Fruit fly (Drosophila melanogaster) whole organism, embryonic: ENCODE data around the gene CG1840.
A peak's percentile ranks its signal among the peaks of the same experiment; 100 is the strongest.

Source experiments
- Abd-B ChIP-seq: fragments of 200-800 bp; sonication (Bioruptor generic); optimal IDR thresholded peaks from 2 replicates; lab custom pipeline; 2018; ENCODE audit warnings: missing biosample characterization, mild to moderate bottlenecking, missing genetic modification characterization, moderate library complexity
- Atf6 ChIP-seq: fragments of 200-800 bp; sonication (Bioruptor generic); IDR thresholded peaks from 2 replicates; pipeline ENCODE4 v1.3.6; 2022; ENCODE audit warnings: missing biosample characterization, missing genetic modification characterization
- Bdp1 ChIP-seq: fragments of 200-800 bp; sonication (Bioruptor generic); optimal IDR thresholded peaks from 3 replicates; lab custom pipeline; 2016; ENCODE audit warnings: missing biosample characterization, missing genetic modification characterization
- CG10366 ChIP-seq: fragments of 200-800 bp; sonication (Bioruptor generic); IDR thresholded peaks from 2 replicates; pipeline ENCODE4 v1.3.6; 2022; ENCODE audit warnings: missing biosample characterization, missing genetic modification characterization
- CG10979 ChIP-seq: fragments of 200-800 bp; sonication (Bioruptor generic); optimal IDR thresholded peaks from 2 replicates; lab custom pipeline; 2018; ENCODE audit warnings: missing biosample characterization, mild to moderate bottlenecking, missing genetic modification characterization, moderate library complexity
- CG11695 ChIP-seq: fragments of 200-800 bp; sonication (Bioruptor generic); IDR thresholded peaks from 3 replicates; pipeline ENCODE4 v1.3.6; 2022; ENCODE audit warnings: missing biosample characterization, missing genetic modification characterization
- CG11723 ChIP-seq: fragments of 200-800 bp; sonication (Bioruptor generic); optimal IDR thresholded peaks from 2 replicates; lab custom pipeline; 2017; ENCODE audit warnings: missing biosample characterization, mild to moderate bottlenecking, missing genetic modification characterization
- CG12744 ChIP-seq: fragments of 200-800 bp; sonication (Bioruptor generic); optimal IDR thresholded peaks from 2 replicates; lab custom pipeline; 2016; ENCODE audit warnings: missing biosample characterization, missing genetic modification characterization
- CG13296 ChIP-seq: fragments of 200-800 bp; sonication (Bioruptor generic); optimal IDR thresholded peaks from 3 replicates; lab custom pipeline; 2018; ENCODE audit warnings: missing biosample characterization, mild to moderate bottlenecking, missing genetic modification characterization
- CG13424 ChIP-seq: fragments of 200-800 bp; sonication (Bioruptor generic); optimal IDR thresholded peaks from 2 replicates; lab custom pipeline; 2019; ENCODE audit warnings: missing biosample characterization, mild to moderate bottlenecking, missing genetic modification characterization, moderate library complexity
- CG14860 ChIP-seq: fragments of 200-800 bp; sonication (Bioruptor generic); IDR thresholded peaks from 3 replicates; pipeline ENCODE4 v1.3.6; 2022; ENCODE audit warnings: missing biosample characterization, missing genetic modification characterization; ENCODE audit not compliant: partially characterized antibody
- CG15269 ChIP-seq: fragments of 200-800 bp; sonication (Bioruptor generic); optimal IDR thresholded peaks from 2 replicates; lab custom pipeline; 2018; ENCODE audit warnings: missing biosample characterization, mild to moderate bottlenecking, missing genetic modification characterization, moderate library complexity
- CG1529 ChIP-seq: fragments of 200-800 bp; sonication (Bioruptor generic); optimal IDR thresholded peaks from 3 replicates; lab custom pipeline; 2018; ENCODE audit warnings: missing biosample characterization, missing genetic modification characterization
- CG2120 ChIP-seq: fragments of 200-800 bp; sonication (Bioruptor generic); optimal IDR thresholded peaks from 3 replicates; lab custom pipeline; 2016; ENCODE audit warnings: missing biosample characterization, missing genetic modification characterization
- CG2202 ChIP-seq: fragments of 200-800 bp; sonication (Bioruptor generic); optimal IDR thresholded peaks from 2 replicates; lab custom pipeline; 2018; ENCODE audit warnings: missing biosample characterization, mild to moderate bottlenecking, missing genetic modification characterization
- CG2889 ChIP-seq: fragments of 200-800 bp; sonication (Bioruptor generic); IDR thresholded peaks from 3 replicates; pipeline ENCODE4 v1.3.6; 2022; ENCODE audit warnings: missing biosample characterization, missing genetic modification characterization
- CG30403 ChIP-seq: fragments of 200-800 bp; sonication (Bioruptor generic); optimal IDR thresholded peaks from 3 replicates; lab custom pipeline; 2016; ENCODE audit warnings: missing biosample characterization, missing genetic modification characterization
- CG32772 ChIP-seq: fragments of 200-800 bp; sonication (Bioruptor generic); IDR thresholded peaks from 2 replicates; pipeline ENCODE4 v1.3.6; 2022; ENCODE audit warnings: missing biosample characterization, missing genetic modification characterization
- CG33557 ChIP-seq: fragments of 200-800 bp; sonication (Bioruptor generic); optimal IDR thresholded peaks from 2 replicates; lab custom pipeline; 2019; ENCODE audit warnings: missing biosample characterization, mild to moderate bottlenecking, missing genetic modification characterization, moderate library complexity
- CG4424 ChIP-seq: fragments of 200-800 bp; sonication (Bioruptor generic); optimal IDR thresholded peaks from 3 replicates; lab custom pipeline; 2016; ENCODE audit warnings: missing biosample characterization, missing genetic modification characterization
- CG6654 ChIP-seq: fragments of 200-800 bp; sonication (Bioruptor generic); optimal IDR thresholded peaks from 2 replicates; lab custom pipeline; 2017; ENCODE audit warnings: missing biosample characterization, mild to moderate bottlenecking, missing genetic modification characterization
- CG9215 ChIP-seq: fragments of 200-800 bp; sonication (Bioruptor generic); IDR thresholded peaks from 2 replicates; pipeline ENCODE4 v1.3.6; 2022; ENCODE audit warnings: missing biosample characterization, missing genetic modification characterization
- CrebB ChIP-seq: fragments of 200-800 bp; sonication (Bioruptor generic); optimal IDR thresholded peaks from 3 replicates; lab custom pipeline; 2018; ENCODE audit warnings: missing biosample characterization, mild to moderate bottlenecking, missing genetic modification characterization
- E2f2 ChIP-seq: fragments of 200-800 bp; sonication (Bioruptor generic); IDR thresholded peaks from 2 replicates; pipeline ENCODE4 v1.3.6; 2022; ENCODE audit warnings: missing biosample characterization, missing genetic modification characterization
- Fer1 ChIP-seq: fragments of 200-800 bp; sonication (Bioruptor generic); optimal IDR thresholded peaks from 2 replicates; lab custom pipeline; 2017; ENCODE audit warnings: missing biosample characterization, mild to moderate bottlenecking, missing genetic modification characterization
- Hey ChIP-seq: fragments of 200-800 bp; sonication (Bioruptor generic); optimal IDR thresholded peaks from 3 replicates; lab custom pipeline; 2018; ENCODE audit warnings: missing biosample characterization, mild to moderate bottlenecking, missing genetic modification characterization
- Hr3 ChIP-seq: fragments of 200-800 bp; sonication (Bioruptor generic); optimal IDR thresholded peaks from 3 replicates; lab custom pipeline; 2016; ENCODE audit warnings: missing biosample characterization, missing genetic modification characterization
- PHDP ChIP-seq: fragments of 200-800 bp; sonication (Bioruptor generic); optimal IDR thresholded peaks from 3 replicates; lab custom pipeline; 2018; ENCODE audit warnings: missing biosample characterization, mild to moderate bottlenecking, missing genetic modification characterization, moderate library complexity
- Rx ChIP-seq: fragments of 200-800 bp; sonication (Bioruptor generic); IDR thresholded peaks from 2 replicates; pipeline ENCODE4 v1.3.6; 2022; ENCODE audit warnings: missing biosample characterization, missing genetic modification characterization
- Taf1 ChIP-seq: fragments of 200-800 bp; sonication (Bioruptor generic); IDR thresholded peaks from 2 replicates; pipeline ENCODE4 v1.3.6; 2022; ENCODE audit warnings: missing biosample characterization, missing genetic modification characterization
- Tbp ChIP-seq: fragments of >200 bp; optimal IDR thresholded peaks from 2 replicates; lab custom pipeline; 2018; ENCODE audit warnings: missing biosample characterization, missing genetic modification characterization
- ash1 ChIP-seq: fragments of 200-800 bp; sonication (Bioruptor generic); optimal IDR thresholded peaks from 2 replicates; lab custom pipeline; 2018; ENCODE audit warnings: missing biosample characterization, mild to moderate bottlenecking, missing genetic modification characterization
- bowl ChIP-seq: fragments of 200-800 bp; sonication (Bioruptor generic); IDR thresholded peaks from 2 replicates; pipeline ENCODE4 v1.3.6; 2022; ENCODE audit warnings: missing biosample characterization, missing genetic modification characterization
- cad ChIP-seq: fragments of >200 bp; optimal IDR thresholded peaks from 2 replicates; lab custom pipeline; 2017; ENCODE audit warnings: missing biosample characterization, missing genetic modification characterization
- crp ChIP-seq, 2 experiments: fragments of 200-800 bp; sonication (Bioruptor generic); optimal IDR thresholded peaks; 2 replicates in 1 of 2; 3 replicates in 1 of 2; lab custom pipeline; 2017; ENCODE audit warnings: missing biosample characterization in 2 of 2, missing genetic modification characterization in 2 of 2, mild to moderate bottlenecking in 1 of 2, moderate library complexity in 1 of 2
- eve ChIP-seq, 2 experiments: fragments of >200 bp; optimal IDR thresholded peaks; 2 replicates each; lab custom pipeline; 2017; ENCODE audit warnings: missing biosample characterization in 2 of 2, missing genetic modification characterization in 2 of 2
- hkb ChIP-seq, 2 experiments: fragments of 200-800 bp in 1 of 2; fragments of >200 bp in 1 of 2; sonication (Bioruptor generic) in 1 of 2; IDR thresholded peaks in 1 of 2; optimal IDR thresholded peaks in 1 of 2; 2 replicates each; pipeline versions ENCODE4 v1.3.6 to Lab custom; 2017 to 2022; ENCODE audit warnings: missing biosample characterization in 1 of 2, missing genetic modification characterization in 1 of 2
- maf-S ChIP-seq: fragments of 200-800 bp; sonication (Bioruptor generic); optimal IDR thresholded peaks from 2 replicates; lab custom pipeline; 2016; ENCODE audit warnings: missing biosample characterization, missing genetic modification characterization
- nmo ChIP-seq: fragments of 200-800 bp; sonication (Bioruptor generic); optimal IDR thresholded peaks from 2 replicates; lab custom pipeline; 2018; ENCODE audit warnings: missing biosample characterization, mild to moderate bottlenecking, missing genetic modification characterization, moderate library complexity
- otp ChIP-seq: fragments of 200-800 bp; sonication (Bioruptor generic); IDR thresholded peaks from 3 replicates; pipeline ENCODE4, ENCODE4 v1.3.6; 2022; ENCODE audit warnings: missing biosample characterization, missing genetic modification characterization
- pfk ChIP-seq: fragments of 200-800 bp; sonication (Bioruptor generic); optimal IDR thresholded peaks from 2 replicates; lab custom pipeline; 2018; ENCODE audit warnings: missing biosample characterization, mild to moderate bottlenecking, missing genetic modification characterization, moderate library complexity
- prd ChIP-seq, 3 experiments: fragments of >200 bp in 2 of 3; fragments of 200-800 bp in 1 of 3; sonication (Bioruptor generic) in 1 of 3; optimal IDR thresholded peaks in 2 of 3; IDR thresholded peaks in 1 of 3; 2 replicates in 2 of 3; 3 replicates in 1 of 3; pipeline versions ENCODE4 v1.3.6 to Lab custom; 2017 to 2022; ENCODE audit warnings: missing biosample characterization in 1 of 3, missing genetic modification characterization in 1 of 3
- pum ChIP-seq: fragments of 200-800 bp; sonication (Bioruptor generic); optimal IDR thresholded peaks from 2 replicates; lab custom pipeline; 2016; ENCODE audit warnings: missing biosample characterization, missing genetic modification characterization
- ranshi ChIP-seq: fragments of 200-800 bp; sonication (Bioruptor generic); IDR thresholded peaks from 2 replicates; pipeline ENCODE4 v1.3.6; 2022; ENCODE audit warnings: missing biosample characterization, missing genetic modification characterization
- slp2 ChIP-seq: fragments of 200-800 bp; sonication (Bioruptor generic); optimal IDR thresholded peaks from 2 replicates; lab custom pipeline; 2016; ENCODE audit warnings: missing biosample characterization, missing genetic modification characterization
- stwl ChIP-seq: fragments of 200-800 bp; sonication (Bioruptor generic); optimal IDR thresholded peaks from 3 replicates; lab custom pipeline; 2018; ENCODE audit warnings: missing biosample characterization, mild to moderate bottlenecking, missing genetic modification characterization, moderate library complexity
- tll ChIP-seq, 2 experiments: fragments of 200-800 bp in 1 of 2; fragments of >200 bp in 1 of 2; sonication (Bioruptor generic) in 1 of 2; optimal IDR thresholded peaks; 2 replicates each; lab custom pipeline; 2017 to 2019; ENCODE audit warnings: missing biosample characterization in 2 of 2, missing genetic modification characterization in 2 of 2, mild to moderate bottlenecking in 1 of 2, moderate library complexity in 1 of 2
- usp ChIP-seq: fragments of >200 bp; optimal IDR thresholded peaks from 2 replicates; lab custom pipeline; 2017; ENCODE audit warnings: missing biosample characterization, missing genetic modification characterization
- vnd ChIP-seq: fragments of 200-800 bp; sonication (Bioruptor generic); IDR thresholded peaks from 3 replicates; pipeline ENCODE4 v1.3.6; 2022; ENCODE audit warnings: missing biosample characterization, missing genetic modification characterization; ENCODE audit not compliant: partially characterized antibody
- wdn ChIP-seq: fragments of 200-800 bp; sonication (Bioruptor generic); IDR thresholded peaks from 2 replicates; pipeline ENCODE4 v1.3.6; 2022; ENCODE audit warnings: missing biosample characterization, missing genetic modification characterization

CG1840 gene

DNA sequence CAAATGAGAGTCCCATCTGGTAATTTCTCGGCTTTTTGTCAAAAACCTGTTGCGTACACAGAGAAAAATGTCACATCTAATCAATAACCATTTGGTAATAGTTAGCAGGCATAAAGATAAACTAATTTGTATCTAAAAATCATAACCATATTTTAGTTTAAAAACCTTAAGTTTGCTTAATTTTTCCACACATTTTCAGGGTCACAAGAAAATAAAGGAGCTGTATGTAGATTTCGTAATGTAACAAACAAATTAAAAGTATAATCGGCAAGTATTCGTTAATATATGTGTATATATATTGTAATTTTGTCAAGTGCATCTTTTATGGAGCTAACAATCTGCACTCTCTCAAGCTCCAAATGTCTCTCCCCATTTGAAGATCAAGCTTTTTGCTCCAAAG, 32.8 kb downstream of the CG1840 start (continued):
- TF ChIP-seq CrebB (tag; lab: Kevin White, UChicago), result peak; percentile 86
- 0 out of 3 replicates have a peak, but pooled peaks have one; percentile 50 for TF ChIP-seq CG2889 (GFP tag; lab: Robert Waterston, UW)
- peak; percentile 62 for TF ChIP-seq CG12744 (GFP tag; lab: Kevin White, UChicago)
- peak; percentile 34 for TF ChIP-seq Hey
- peak; percentile 75 for TF ChIP-seq wdn (GFP tag; lab: Robert Waterston, UW)
- no peak for TF ChIP-seq ash1 (GFP tag; lab: Kevin White, UChicago)
- peak; percentile 92 for TF ChIP-seq Fer1 (GFP tag; lab: Kevin White, UChicago)
- peak; percentile 95 for TF ChIP-seq CG13424 (tag; lab: Kevin White, UChicago)
- TF ChIP-seq slp2 (GFP tag; lab: Kevin White, UChicago), result peak; percentile 69
- TF ChIP-seq CG32772, result peak; percentile 84
- peak in 1 of 2 experiments; percentile 91 for TF ChIP-seq eve (GFP tag; optimal IDR thresholded peaks at IDR 0.05; lab: Kevin White, UChicago)
- peak; percentile 59; the same call in 1 of the 2 replicates for TF ChIP-seq Rx
- peak; percentile 93 for TF ChIP-seq CG30403 (GFP tag; lab: Kevin White, UChicago)
- TF ChIP-seq ranshi (GFP tag; lab: Robert Waterston, UW), result peak; percentile 80
- peak; percentile 92 for TF ChIP-seq CG10979 (tag; lab: Kevin White, UChicago)
- TF ChIP-seq PHDP, result peak; percentile 94
- peak; percentile 86 for TF ChIP-seq CG9215
- peak; percentile 77 for TF ChIP-seq CG11723
- TF ChIP-seq nmo (GFP tag; lab: Kevin White, UChicago), result peak; percentile 97
- peak; percentile 77 for TF ChIP-seq Taf1
- TF ChIP-seq tll (GFP tag; optimal IDR thresholded peaks at IDR 0.05; lab: Kevin White, UChicago), result no peak
- peak; percentile 93; the same call in 2 of the 3 replicates for TF ChIP-seq CG11695
- no peak for TF ChIP-seq cad (GFP tag; lab: Kevin White, UChicago)
- TF ChIP-seq prd (optimal IDR thresholded peaks at IDR 0.05; lab: Kevin White, UChicago), result no peak
- peak; percentile 90 for TF ChIP-seq prd (GFP tag; IDR thresholded peaks at IDR 0.05; lab: Robert Waterston, UW)
- TF ChIP-seq CG33557 (GFP tag; lab: Kevin White, UChicago), result peak; percentile 79
- TF ChIP-seq crp (GFP tag; optimal IDR thresholded peaks at IDR 0.05; lab: Kevin White, UChicago), result peak in 1 of 2 experiments; percentile 45
- TF ChIP-seq CG13296 (GFP tag; lab: Kevin White, UChicago), result peak; percentile 88
- TF ChIP-seq CG1529 (GFP tag; lab: Kevin White, UChicago), result peak; percentile 84
- TF ChIP-seq Hr3, result peak; percentile 85
- TF ChIP-seq CG4424 (GFP tag; lab: Kevin White, UChicago), result peak; percentile 88
- TF ChIP-seq Atf6 (GFP tag; lab: Robert Waterston, UW), result peak; percentile 92
- no peak for TF ChIP-seq usp
- peak; percentile 54; the same call in 1 of the 2 replicates for TF ChIP-seq bowl
- TF ChIP-seq CG2120 (GFP tag; lab: Kevin White, UChicago), result peak; percentile 86
- TF ChIP-seq Bdp1, result peak; percentile 25
- TF ChIP-seq CG6654 (GFP tag; lab: Kevin White, UChicago), result peak; percentile 63
- no peak for TF ChIP-seq stwl
- peak; percentile 73 for TF ChIP-seq E2f2 (GFP tag; lab: Robert Waterston, UW)
- no peak for TF ChIP-seq pfk (GFP tag; lab: Kevin White, UChicago)
- TF ChIP-seq otp (GFP tag; lab: Robert Waterston, UW), result peak; percentile 81
- peak; percentile 93 for TF ChIP-seq CG15269 (tag; lab: Kevin White, UChicago)
- peak; percentile 74 for TF ChIP-seq pum (GFP tag; lab: Kevin White, UChicago)
- TF ChIP-seq Abd-B (GFP tag; lab: Kevin White, UChicago), result peak; percentile 90
- no peak for TF ChIP-seq hkb (optimal IDR thresholded peaks at IDR 0.05; lab: Kevin White, UChicago)
- TF ChIP-seq hkb (GFP tag; IDR thresholded peaks at IDR 0.05; lab: Robert Waterston, UW), result peak; percentile 87
- peak; percentile 69 for TF ChIP-seq CG2202
- TF ChIP-seq CG14860 (GFP tag; lab: Robert Waterston, UW), result no peak
- TF ChIP-seq Tbp (GFP tag; lab: Kevin White, UChicago), result no peak
- TF ChIP-seq CG10366 (GFP tag; lab: Robert Waterston, UW), result peak; percentile 72
- TF ChIP-seq vnd, result no peak
- peak; percentile 58 for TF ChIP-seq maf-S (GFP tag; lab: Kevin White, UChicago)
